Fruit fly (Drosophila melanogaster): ENCODE data around the gene Gyc32E.

Gene Gyc32E

dm6 chr2L:11119966-11120517 is 28.9 kb downstream of the Gyc32E start, which contains the start of gene CG6230 (continued):
- no peak for TF ChIP-seq Dad (GFP tag; optimal IDR thresholded peaks at IDR 0.05)
- TF ChIP-seq Hmr (GFP tag; optimal IDR thresholded peaks at IDR 0.05) = no peak
- TF ChIP-seq unpg (GFP tag; optimal IDR thresholded peaks at IDR 0.05) = no peak
- no peak for TF ChIP-seq Hey (tag; optimal IDR thresholded peaks at IDR 0.05)
- no peak for TF ChIP-seq CG11085 (GFP tag; IDR thresholded peaks at IDR 0.05)
- no peak for TF ChIP-seq NFAT (GFP tag; IDR thresholded peaks at IDR 0.05)
- no peak for TF ChIP-seq Nf-YA (GFP tag; IDR thresholded peaks at IDR 0.05)
- no peak for TF ChIP-seq otp (GFP tag; IDR thresholded peaks at IDR 0.05)
- no peak for TF ChIP-seq dm (GFP tag; optimal IDR thresholded peaks at IDR 0.05)
- TF ChIP-seq lmd (GFP tag; IDR thresholded peaks at IDR 0.05) = no peak
- TF ChIP-seq zfh1 (GFP tag; IDR thresholded peaks at IDR 0.05) = no peak
- no peak for TF ChIP-seq CG3407 (GFP tag; optimal IDR thresholded peaks at IDR 0.05)
- no peak for TF ChIP-seq CG3838 (GFP tag; optimal IDR thresholded peaks at IDR 0.05)
- TF ChIP-seq trem (tag; optimal IDR thresholded peaks at IDR 0.05) = peak; percentile 24
- TF ChIP-seq CG1792 (GFP tag; optimal IDR thresholded peaks at IDR 0.05) = no peak
- no peak for TF ChIP-seq CG4404 (GFP tag; IDR thresholded peaks at IDR 0.05)
- TF ChIP-seq mld (GFP tag; IDR thresholded peaks at IDR 0.05; ENCODE audit: partially characterized antibody) = no peak
- TF ChIP-seq onecut (GFP tag; IDR thresholded peaks at IDR 0.05) = no peak
- peak; percentile 3 for TF ChIP-seq Sin3A (optimal IDR thresholded peaks at IDR 0.05)
- TF ChIP-seq lilli (GFP tag; optimal IDR thresholded peaks at IDR 0.05) = no peak
- peak; percentile 73 for TF ChIP-seq bbx (GFP tag; IDR thresholded peaks at IDR 0.05; ENCODE audit: partially characterized antibody)
- TF ChIP-seq nmo (GFP tag; optimal IDR thresholded peaks at IDR 0.05) = peak; percentile 9
- TF ChIP-seq vfl (GFP tag; optimal IDR thresholded peaks at IDR 0.05) = no peak
- no peak for TF ChIP-seq CG12071 (GFP tag; optimal IDR thresholded peaks at IDR 0.05)
- no peak for TF ChIP-seq da (GFP tag; optimal IDR thresholded peaks at IDR 0.05)
- no peak for TF ChIP-seq Sox102F (GFP tag; optimal IDR thresholded peaks at IDR 0.05)
- TF ChIP-seq ap (GFP tag; IDR thresholded peaks at IDR 0.05) = no peak
- TF ChIP-seq H2.0 (GFP tag; IDR thresholded peaks at IDR 0.05) = no peak
- no peak for TF ChIP-seq Atf6 (GFP tag; IDR thresholded peaks at IDR 0.05)
- TF ChIP-seq CG9797 (GFP tag; optimal IDR thresholded peaks at IDR 0.05) = peak; percentile 18
- TF ChIP-seq row (GFP tag; IDR thresholded peaks at IDR 0.05) = no peak
- TF ChIP-seq CHES-1-like (GFP tag; optimal IDR thresholded peaks at IDR 0.05) = no peak
- TF ChIP-seq ato (GFP tag; IDR thresholded peaks at IDR 0.05; ENCODE audit: partially characterized antibody) = peak; percentile 64
- peak; percentile 66 for TF ChIP-seq YL-1 (GFP tag; optimal IDR thresholded peaks at IDR 0.05)
- no peak for TF ChIP-seq Dip2 (GFP tag; IDR thresholded peaks at IDR 0.05)
- no peak for TF ChIP-seq CG9727 (GFP tag; optimal IDR thresholded peaks at IDR 0.05)
- TF ChIP-seq chif (GFP tag; optimal IDR thresholded peaks at IDR 0.05) = no peak
- TF ChIP-seq Eip74EF (GFP tag; optimal IDR thresholded peaks at IDR 0.05) = no peak
- TF ChIP-seq Aef1 (GFP tag; IDR thresholded peaks at IDR 0.05) = no peak
- TF ChIP-seq CG12769 (tag; optimal IDR thresholded peaks at IDR 0.05) = no peak
- TF ChIP-seq Taf1 (GFP tag; IDR thresholded peaks at IDR 0.05) = no peak
- TF ChIP-seq CG1603 (tag; optimal IDR thresholded peaks at IDR 0.05) = no peak
- TF ChIP-seq CG7357 (GFP tag; IDR thresholded peaks at IDR 0.05) = no peak
- no peak for TF ChIP-seq CG8478 (optimal IDR thresholded peaks at IDR 0.05)
- peak; percentile 16 for TF ChIP-seq CG15514 (GFP tag; optimal IDR thresholded peaks at IDR 0.05)
- TF ChIP-seq CG8290 (GFP tag; optimal IDR thresholded peaks at IDR 0.05) = no peak
- TF ChIP-seq CG8290 (tag; optimal IDR thresholded peaks at IDR 0.05) = no peak
- TF ChIP-seq run (tag; optimal IDR thresholded peaks at IDR 0.05) = no peak
- no peak for TF ChIP-seq Ada2b (GFP tag; IDR thresholded peaks at IDR 0.05)
- TF ChIP-seq odd (GFP tag; optimal IDR thresholded peaks at IDR 0.05) = no peak
- TF ChIP-seq fd3F (GFP tag; optimal IDR thresholded peaks at IDR 0.05) = no peak
- no peak for TF ChIP-seq CG11723 (GFP tag; optimal IDR thresholded peaks at IDR 0.05)
- TF ChIP-seq CG14710 (tag; optimal IDR thresholded peaks at IDR 0.05) = peak; percentile 3

Measured in whole organism, embryonic.